Worm (Caenorhabditis elegans) whole organism, L2 larva: ENCODE data around the gene T09A5.4.
A peak's percentile ranks its signal among the peaks of the same experiment; 100 is the strongest.

ENCODE experiments used
- C34F6.9 ChIP-seq: fragments of 150-350 bp; optimal IDR thresholded peaks from 2 replicates; lab custom pipeline; 2014; ENCODE audit warnings: missing biosample characterization, missing genetic modification characterization
- F13H6.1 ChIP-seq: sonication (generic microtip); optimal IDR thresholded peaks from 2 replicates; lab custom pipeline; 2016; ENCODE audit warnings: missing genetic modification characterization, missing compliant biosample characterization
- R02D3.7 ChIP-seq: fragments of 150-350 bp; optimal IDR thresholded peaks from 2 replicates; lab custom pipeline; 2014; ENCODE audit warnings: missing biosample characterization, missing genetic modification characterization
- Y55F3AM.14 ChIP-seq: fragments of 200-800 bp; sonication (Bioruptor generic); optimal IDR thresholded peaks from 2 replicates; lab custom pipeline; 2018; ENCODE audit warnings: mild to moderate bottlenecking, missing genetic modification characterization, missing compliant biosample characterization
- ZK546.5 ChIP-seq: sonication (generic microtip); optimal IDR thresholded peaks from 2 replicates; lab custom pipeline; 2017; ENCODE audit warnings: missing biosample characterization, missing genetic modification characterization
- alr-1 ChIP-seq: fragments of 150-350 bp; optimal IDR thresholded peaks from 2 replicates; lab custom pipeline; 2014; ENCODE audit warnings: missing biosample characterization, missing genetic modification characterization
- aly-2 ChIP-seq: fragments of 150-350 bp; optimal IDR thresholded peaks from 2 replicates; lab custom pipeline; 2014; ENCODE audit warnings: missing biosample characterization, missing genetic modification characterization
- ama-1 ChIP-seq: fragments of 150-350 bp; optimal IDR thresholded peaks from 2 replicates; lab custom pipeline; 2018; ENCODE audit warnings: inconsistent platforms
- blmp-1 ChIP-seq: sonication (generic microtip); optimal IDR thresholded peaks from 2 replicates; lab custom pipeline; 2017; ENCODE audit warnings: missing genetic modification characterization, mild to moderate bottlenecking, missing compliant biosample characterization, antibody characterized with exemption, moderate library complexity; ENCODE audit not compliant: insufficient read depth
- ceh-16 ChIP-seq: fragments of 150-350 bp; optimal IDR thresholded peaks from 2 replicates; lab custom pipeline; 2014; ENCODE audit warnings: missing biosample characterization, missing genetic modification characterization
- ceh-82 ChIP-seq: fragments of 150-350 bp; optimal IDR thresholded peaks from 2 replicates; lab custom pipeline; 2014; ENCODE audit warnings: missing biosample characterization, missing genetic modification characterization
- crh-2 ChIP-seq: sonication (generic microtip); optimal IDR thresholded peaks from 2 replicates; lab custom pipeline; 2017; ENCODE audit warnings: missing biosample characterization, missing genetic modification characterization
- dmd-4 ChIP-seq: sonication (generic microtip); optimal IDR thresholded peaks from 2 replicates; lab custom pipeline; 2017; ENCODE audit warnings: missing biosample characterization, missing genetic modification characterization
- egl-27 ChIP-seq: sonication (generic microtip); optimal IDR thresholded peaks from 3 replicates; lab custom pipeline; 2017; ENCODE audit warnings: missing biosample characterization, missing genetic modification reagents, missing genetic modification characterization
- elt-1 ChIP-seq: fragments of 150-350 bp; optimal IDR thresholded peaks from 2 replicates; lab custom pipeline; 2014; ENCODE audit warnings: missing biosample characterization, missing genetic modification characterization
- elt-3 ChIP-seq: sonication (generic microtip); optimal IDR thresholded peaks from 2 replicates; lab custom pipeline; 2017; ENCODE audit warnings: missing biosample characterization, missing genetic modification characterization
- fos-1 ChIP-seq: fragments of 150-350 bp; optimal IDR thresholded peaks from 2 replicates; lab custom pipeline; 2014; ENCODE audit warnings: missing biosample characterization, missing genetic modification characterization
- gmeb-1 ChIP-seq: fragments of 150-350 bp; optimal IDR thresholded peaks from 2 replicates; lab custom pipeline; 2014; ENCODE audit warnings: missing biosample characterization, missing genetic modification characterization
- lin-11 ChIP-seq: fragments of 150-350 bp; sonication (generic microtip); optimal IDR thresholded peaks from 2 replicates; lab custom pipeline; 2014; ENCODE audit warnings: missing biosample characterization, missing genetic modification characterization, inconsistent platforms, mixed read lengths
- lin-13 ChIP-seq: fragments of 150-350 bp; optimal IDR thresholded peaks from 2 replicates; lab custom pipeline; 2014; ENCODE audit warnings: missing biosample characterization, missing genetic modification reagents, missing genetic modification characterization
- lin-39 ChIP-seq: fragments of 150-350 bp; optimal IDR thresholded peaks from 2 replicates; lab custom pipeline; 2014; ENCODE audit warnings: missing biosample characterization, missing genetic modification reagents, missing genetic modification characterization
- lsy-2 ChIP-seq, 2 experiments: fragments of 150-350 bp in 1 of 2; sonication (generic microtip) in 1 of 2; optimal IDR thresholded peaks; 2 replicates each; lab custom pipeline; 2014 to 2017; ENCODE audit warnings: missing biosample characterization in 2 of 2, missing genetic modification characterization in 2 of 2
- mab-5 ChIP-seq: fragments of 150-350 bp; optimal IDR thresholded peaks from 2 replicates; lab custom pipeline; 2014; ENCODE audit warnings: missing biosample characterization, missing genetic modification characterization
- mbf-1 ChIP-seq: sonication (generic microtip); optimal IDR thresholded peaks from 2 replicates; lab custom pipeline; 2017; ENCODE audit warnings: missing biosample characterization, missing genetic modification characterization
- mdl-1 ChIP-seq, 2 experiments: fragments of 150-350 bp in 1 of 2; sonication (generic microtip) in 1 of 2; optimal IDR thresholded peaks; 2 replicates each; lab custom pipeline; 2017; ENCODE audit warnings: missing biosample characterization in 2 of 2, missing genetic modification characterization in 2 of 2
- nhr-10 ChIP-seq: sonication (generic microtip); optimal IDR thresholded peaks from 2 replicates; lab custom pipeline; 2017; ENCODE audit warnings: missing biosample characterization, missing genetic modification characterization
- nhr-11 ChIP-seq: fragments of 150-350 bp; optimal IDR thresholded peaks from 2 replicates; lab custom pipeline; 2014; ENCODE audit warnings: missing biosample characterization, missing genetic modification characterization
- nhr-12 ChIP-seq: fragments of 150-350 bp; optimal IDR thresholded peaks from 2 replicates; lab custom pipeline; 2014; ENCODE audit warnings: missing biosample characterization, missing genetic modification characterization
- nhr-129 ChIP-seq: fragments of 150-350 bp; optimal IDR thresholded peaks from 2 replicates; lab custom pipeline; 2014; ENCODE audit warnings: missing biosample characterization, missing genetic modification characterization
- nhr-21 ChIP-seq: fragments of 150-350 bp; optimal IDR thresholded peaks from 2 replicates; lab custom pipeline; 2014; ENCODE audit warnings: missing biosample characterization, missing genetic modification characterization
- nhr-23 ChIP-seq: fragments of 150-350 bp; optimal IDR thresholded peaks from 2 replicates; lab custom pipeline; 2014; ENCODE audit warnings: missing biosample characterization, missing genetic modification reagents, missing genetic modification characterization
- nhr-237 ChIP-seq: fragments of 150-350 bp; optimal IDR thresholded peaks from 2 replicates; lab custom pipeline; 2014; ENCODE audit warnings: missing biosample characterization, missing genetic modification characterization
- nhr-25 ChIP-seq: fragments of 150-350 bp; sonication (generic microtip); optimal IDR thresholded peaks from 3 replicates; lab custom pipeline; 2014; ENCODE audit warnings: missing biosample characterization, missing genetic modification characterization
- nhr-6 ChIP-seq: fragments of 150-350 bp; optimal IDR thresholded peaks from 2 replicates; lab custom pipeline; 2014; ENCODE audit warnings: missing biosample characterization, missing genetic modification characterization
- nhr-77 ChIP-seq: fragments of 150-350 bp; optimal IDR thresholded peaks from 2 replicates; lab custom pipeline; 2014; ENCODE audit warnings: missing biosample characterization, missing genetic modification characterization
- peb-1 ChIP-seq: fragments of 150-350 bp; optimal IDR thresholded peaks from 2 replicates; lab custom pipeline; 2014; ENCODE audit warnings: missing biosample characterization, missing genetic modification characterization
- sem-4 ChIP-seq: fragments of 150-350 bp; optimal IDR thresholded peaks from 2 replicates; lab custom pipeline; 2014; ENCODE audit warnings: missing biosample characterization, missing genetic modification reagents, missing genetic modification characterization
- skn-1 ChIP-seq: sonication (generic microtip); optimal IDR thresholded peaks from 2 replicates; lab custom pipeline; 2017; ENCODE audit warnings: missing biosample characterization, missing genetic modification characterization
- sma-3 ChIP-seq: sonication (generic microtip); optimal IDR thresholded peaks from 2 replicates; lab custom pipeline; 2016; ENCODE audit warnings: missing genetic modification reagents, missing genetic modification characterization, missing compliant biosample characterization
- sma-9 ChIP-seq, 2 experiments: fragments of 150-350 bp in 1 of 2; sonication (generic microtip) in 1 of 2; optimal IDR thresholded peaks; 2 replicates each; lab custom pipeline; 2014 to 2016; ENCODE audit warnings: missing genetic modification characterization in 2 of 2, mild to moderate bottlenecking in 1 of 2, missing biosample characterization in 1 of 2, missing compliant biosample characterization in 1 of 2, missing genetic modification reagents in 1 of 2, moderate library complexity in 1 of 2
- snpc-4 ChIP-seq: fragments of 150-350 bp; optimal IDR thresholded peaks from 2 replicates; lab custom pipeline; 2014; ENCODE audit warnings: missing biosample characterization, missing genetic modification characterization
- unc-39 ChIP-seq: fragments of 150-350 bp; optimal IDR thresholded peaks from 2 replicates; lab custom pipeline; 2014; ENCODE audit warnings: missing biosample characterization, missing genetic modification characterization
- unc-55 ChIP-seq: fragments of 150-350 bp; sonication (generic microtip); optimal IDR thresholded peaks from 3 replicates; lab custom pipeline; 2014; ENCODE audit warnings: missing biosample characterization, missing genetic modification reagents, missing genetic modification characterization
- unc-62 ChIP-seq: fragments of 150-350 bp; optimal IDR thresholded peaks from 2 replicates; lab custom pipeline; 2014; ENCODE audit warnings: missing biosample characterization, missing genetic modification reagents, missing genetic modification characterization
- zag-1 ChIP-seq: fragments of 150-350 bp; optimal IDR thresholded peaks from 2 replicates; lab custom pipeline; 2014; ENCODE audit warnings: missing biosample characterization, missing genetic modification characterization
- ztf-1 ChIP-seq: fragments of 200-800 bp; sonication (Bioruptor generic); conservative IDR thresholded peaks from 2 replicates; pipeline ENCODE4 v1.3.6; 2022; ENCODE audit warnings: missing genetic modification characterization, missing compliant biosample characterization
- ztf-11 ChIP-seq: sonication (generic microtip); optimal IDR thresholded peaks from 2 replicates; lab custom pipeline; 2017; ENCODE audit warnings: missing biosample characterization, missing genetic modification characterization
- ztf-4 ChIP-seq: fragments of 150-350 bp; optimal IDR thresholded peaks from 2 replicates; lab custom pipeline; 2014; ENCODE audit warnings: missing biosample characterization, missing genetic modification characterization

T09A5.4 gene

ce11 chrII:7838661-7839060 is 7.3 kb upstream of the T09A5.4 start:
- TF ChIP-seq ztf-1 (GFP tag; lab: Robert Waterston, UW) (no peak), ama-1 (lab: Kevin White, UChicago) (no peak), F13H6.1 (tag; lab: Kevin White, UChicago) (no peak), dmd-4 (tag; lab: Kevin White, UChicago) (no peak), crh-2 (tag; lab: Kevin White, UChicago) (peak; percentile 19), mab-5 (tag; lab: Kevin White, UChicago) (peak; percentile 22), lin-39 (tag; lab: Kevin White, UChicago) (no peak), elt-3 (tag; lab: Kevin White, UChicago) (no peak), ZK546.5 (tag; lab: Kevin White, UChicago) (no peak), nhr-10 (no peak), peb-1 (no peak), nhr-77 (tag; lab: Kevin White, UChicago) (no peak), lin-13 (GFP tag; lab: Kevin White, UChicago) (no peak), C34F6.9 (tag; lab: Kevin White, UChicago) (peak; percentile 60), alr-1 (tag; lab: Kevin White, UChicago) (no peak), skn-1 (no peak), lin-11 (tag; lab: Kevin White, UChicago) (no peak), unc-62 (GFP tag; lab: Kevin White, UChicago) (no peak), nhr-21 (tag; lab: Kevin White, UChicago) (no peak), nhr-11 (no peak), nhr-6 (tag; lab: Kevin White, UChicago) (peak; percentile 24), mdl-1 (tag; optimal IDR thresholded peaks at IDR 0.05; lab: Kevin White, UChicago) (peak in 1 of 2 experiments; percentile 8), ztf-11 (tag; lab: Kevin White, UChicago) (no peak), lsy-2 (tag; optimal IDR thresholded peaks at IDR 0.05; lab: Kevin White, UChicago) (peak in 1 of 2 experiments; percentile 51), nhr-25 (tag; lab: Kevin White, UChicago) (no peak), egl-27 (tag; lab: Kevin White, UChicago) (no peak), Y55F3AM.14 (GFP tag; lab: Kevin White, UChicago) (no peak), nhr-12 (no peak), sma-9 (GFP tag; optimal IDR thresholded peaks at IDR 0.05; lab: Kevin White, UChicago) (peak; percentile 25), sma-9 (tag; optimal IDR thresholded peaks at IDR 0.05; lab: Kevin White, UChicago) (no peak), nhr-129 (tag; lab: Kevin White, UChicago) (no peak), gmeb-1 (tag; lab: Kevin White, UChicago) (no peak), sem-4 (tag; lab: Kevin White, UChicago) (no peak), snpc-4 (no peak), sma-3 (GFP tag; lab: Kevin White, UChicago) (no peak), blmp-1 (tag; lab: Kevin White, UChicago) (no peak), unc-39 (tag; lab: Kevin White, UChicago) (no peak), fos-1 (tag; lab: Kevin White, UChicago) (no peak), aly-2 (tag; lab: Kevin White, UChicago) (no peak), R02D3.7 (tag; lab: Kevin White, UChicago) (no peak), elt-1 (no peak), unc-55 (GFP tag; lab: Kevin White, UChicago) (peak; percentile 62), zag-1 (tag; lab: Kevin White, UChicago) (no peak), ceh-82 (no peak), nhr-237 (no peak), ceh-16 (tag; lab: Kevin White, UChicago) (no peak), nhr-23 (no peak), mbf-1 (no peak), ztf-4 (no peak)
